Worm (Caenorhabditis elegans): Measurements from ENCODE around the gene cnp-2.

Gene cnp-2

DNA sequence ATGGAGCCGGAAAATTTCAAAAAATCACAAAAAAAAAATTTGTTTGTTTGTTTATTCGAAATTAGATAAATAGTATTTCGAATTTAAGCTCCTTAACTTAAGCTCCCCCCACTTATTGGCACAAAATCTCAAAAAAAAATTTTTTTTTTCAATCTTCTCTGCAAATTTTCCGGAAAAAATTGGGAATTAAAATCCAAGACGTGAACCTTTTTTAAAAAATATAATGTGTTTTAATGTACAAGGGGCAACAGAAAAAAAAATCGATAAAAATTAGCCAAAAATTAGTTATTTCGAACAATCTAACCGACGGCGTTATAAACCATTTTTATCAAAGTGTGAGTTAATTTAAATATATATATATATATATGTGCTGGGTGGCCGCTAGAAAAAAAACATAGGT, 13.8 kb downstream of the cnp-2 start, which contains the start of gene Y46G5A.14:
TSS of gene Y46G5A.14 (plus strand) at position 301 of the 400 bp plus-strand sequence.
- TF ChIP-seq T22C8.4 (GFP tag; IDR thresholded peaks at IDR 0.05) (no peak), cog-1 (tag; optimal IDR thresholded peaks at IDR 0.05) (no peak), ref-1 (GFP tag; conservative IDR thresholded peaks at IDR 0.05) (no peak), med-1 (GFP tag; optimal IDR thresholded peaks at IDR 0.05; ENCODE audit: insufficient read depth) (no peak), flt-1 (GFP tag; IDR thresholded peaks at IDR 0.05) (no peak), ztf-23 (GFP tag; IDR thresholded peaks at IDR 0.05) (no peak), klf-2 (GFP tag; conservative IDR thresholded peaks at IDR 0.05) (no peak), ztf-29 (GFP tag; IDR thresholded peaks at IDR 0.05) (no peak), tab-1 (GFP tag; IDR thresholded peaks at IDR 0.05) (no peak)

- no peak for TF ChIP-seq klf-2 (GFP tag; conservative IDR thresholded peaks at IDR 0.05)
- no peak for TF ChIP-seq flt-1 (GFP tag; IDR thresholded peaks at IDR 0.05)
- no peak for TF ChIP-seq ztf-29 (GFP tag; IDR thresholded peaks at IDR 0.05)
- TF ChIP-seq tab-1 (GFP tag; IDR thresholded peaks at IDR 0.05), result no peak
- TF ChIP-seq cog-1 (tag; optimal IDR thresholded peaks at IDR 0.05), result no peak
- TF ChIP-seq T22C8.4 (GFP tag; IDR thresholded peaks at IDR 0.05), result no peak
These were observed 15.8 kb downstream of the cnp-2 start, which contains the start of gene Y46G5A.34 for ce11 chrII:12776379-12776778. TSS of gene Y46G5A.34 (plus strand) at chrII:12776679.

- TF ChIP-seq tab-1 (GFP tag; IDR thresholded peaks at IDR 0.05) (peak; percentile 55; the same call in 1 of the 2 replicates), klf-2 (GFP tag; conservative IDR thresholded peaks at IDR 0.05) (peak; percentile 66; the same call in 1 of the 2 replicates), flt-1 (GFP tag; IDR thresholded peaks at IDR 0.05) (peak; percentile 58)
These were observed 17.8 kb downstream of the cnp-2 start for ce11 chrII:12778374-12778773.

DNA sequence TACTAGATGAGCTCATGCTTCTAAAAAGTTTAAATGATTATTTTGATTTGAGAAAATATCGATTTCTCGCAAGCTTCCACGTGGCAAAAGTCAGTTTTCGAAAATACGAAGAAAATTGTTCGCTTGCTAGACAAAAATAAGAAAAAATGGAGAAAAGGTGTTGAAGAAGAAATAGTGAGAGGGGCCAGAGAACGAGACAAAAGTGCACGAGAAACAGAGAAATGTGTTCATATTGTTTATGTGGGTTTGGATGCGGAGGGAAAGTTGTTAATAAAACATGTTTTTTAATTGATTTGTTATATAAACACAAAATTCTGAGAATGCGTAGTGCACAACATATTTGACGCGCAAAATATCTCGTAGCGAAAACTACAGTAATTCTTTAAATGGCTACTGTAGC, 24.8 kb downstream of the cnp-2 start, which contains the start of gene Y46G5A.15:
TSS of gene Y46G5A.15 (minus strand) at position 26 of the 400 bp plus-strand sequence.
- TF ChIP-seq cog-1 (tag; optimal IDR thresholded peaks at IDR 0.05) (no peak), med-1 (GFP tag; optimal IDR thresholded peaks at IDR 0.05; ENCODE audit: insufficient read depth) (no peak), T22C8.4 (GFP tag; IDR thresholded peaks at IDR 0.05) (no peak), klf-2 (GFP tag; conservative IDR thresholded peaks at IDR 0.05) (no peak), ztf-29 (GFP tag; IDR thresholded peaks at IDR 0.05) (no peak), ref-1 (GFP tag; conservative IDR thresholded peaks at IDR 0.05) (no peak)

DNA sequence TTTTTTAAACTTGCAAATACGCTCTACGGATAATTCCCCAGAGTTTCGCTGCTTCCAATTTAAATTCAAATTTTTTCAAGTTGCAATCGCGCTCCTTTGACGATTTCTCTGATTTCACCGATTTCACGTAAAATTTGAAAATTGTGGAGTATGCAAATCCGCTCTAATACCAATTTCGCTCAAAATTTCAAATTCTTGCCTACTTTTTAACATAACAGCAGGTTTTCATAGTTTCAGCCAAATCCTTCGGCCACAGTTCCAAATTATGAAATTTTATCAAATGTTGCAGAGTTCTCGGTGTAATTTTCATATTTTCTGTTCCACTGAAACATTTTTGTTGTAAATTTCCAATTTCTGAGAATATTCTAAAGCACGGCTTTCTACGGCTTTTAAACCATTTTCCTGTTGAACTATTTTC, 27.2 kb downstream of the cnp-2 start, which contains the start of gene alkb-7:
TSS of gene alkb-7 (minus strand) at position 323 of the 418 bp plus-strand sequence.
- TF ChIP-seq tab-1 (GFP tag; IDR thresholded peaks at IDR 0.05), result 0 out of 2 replicates have a peak, but pooled peaks have one; percentile 34
- no peak for TF ChIP-seq ztf-23 (GFP tag; IDR thresholded peaks at IDR 0.05)

- TF ChIP-seq ztf-23 (GFP tag; IDR thresholded peaks at IDR 0.05) (no peak), tab-1 (GFP tag; IDR thresholded peaks at IDR 0.05) (no peak), cog-1 (tag; optimal IDR thresholded peaks at IDR 0.05) (no peak), ztf-29 (GFP tag; IDR thresholded peaks at IDR 0.05) (no peak), T22C8.4 (GFP tag; IDR thresholded peaks at IDR 0.05) (no peak), ref-1 (GFP tag; conservative IDR thresholded peaks at IDR 0.05) (no peak), flt-1 (GFP tag; IDR thresholded peaks at IDR 0.05) (no peak), klf-2 (GFP tag; conservative IDR thresholded peaks at IDR 0.05) (no peak), med-1 (GFP tag; optimal IDR thresholded peaks at IDR 0.05; ENCODE audit: insufficient read depth) (no peak)
These were observed 28.9 kb downstream of the cnp-2 start for ce11 chrII:12789497-12789896.

DNA sequence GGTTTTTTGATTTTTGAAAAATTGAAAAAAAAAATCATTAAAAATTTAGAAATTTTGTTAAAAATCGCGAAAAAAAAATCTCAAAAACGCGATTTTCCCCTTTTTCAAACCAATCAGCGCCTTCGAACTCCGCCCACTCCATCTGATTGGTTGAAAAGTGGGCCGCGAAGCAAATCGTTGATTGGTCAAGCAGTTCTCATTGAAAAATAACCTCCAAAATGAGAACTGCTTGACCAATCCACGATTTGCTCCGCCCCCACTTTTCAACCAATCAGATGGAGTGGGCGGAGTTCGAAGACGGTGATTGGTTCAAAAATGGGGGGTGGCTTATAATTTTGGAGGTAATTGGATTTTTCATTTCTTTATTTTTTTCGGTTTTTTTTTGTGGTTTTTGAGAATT, 29.8 kb downstream of the cnp-2 start:
- TF ChIP-seq T22C8.4 (GFP tag; IDR thresholded peaks at IDR 0.05) (0 out of 2 replicates have a peak, but pooled peaks have one; percentile 12), ref-1 (GFP tag; conservative IDR thresholded peaks at IDR 0.05) (no peak), ztf-29 (GFP tag; IDR thresholded peaks at IDR 0.05) (no peak), cog-1 (tag; optimal IDR thresholded peaks at IDR 0.05) (no peak), med-1 (GFP tag; optimal IDR thresholded peaks at IDR 0.05; ENCODE audit: insufficient read depth) (no peak), flt-1 (GFP tag; IDR thresholded peaks at IDR 0.05) (no peak)

- no peak for TF ChIP-seq med-1 (GFP tag; optimal IDR thresholded peaks at IDR 0.05; ENCODE audit: insufficient read depth)
- no peak for TF ChIP-seq tab-1 (GFP tag; IDR thresholded peaks at IDR 0.05)
- no peak for TF ChIP-seq ztf-23 (GFP tag; IDR thresholded peaks at IDR 0.05)
- TF ChIP-seq ref-1 (GFP tag; conservative IDR thresholded peaks at IDR 0.05), result no peak
- no peak for TF ChIP-seq klf-2 (GFP tag; conservative IDR thresholded peaks at IDR 0.05)
- no peak for TF ChIP-seq flt-1 (GFP tag; IDR thresholded peaks at IDR 0.05)
- TF ChIP-seq T22C8.4 (GFP tag; IDR thresholded peaks at IDR 0.05), result no peak
- TF ChIP-seq cog-1 (tag; optimal IDR thresholded peaks at IDR 0.05), result no peak
- TF ChIP-seq ztf-29 (GFP tag; IDR thresholded peaks at IDR 0.05), result no peak
These were observed 34.6 kb downstream of the cnp-2 start for ce11 chrII:12795188-12795587.

- TF ChIP-seq ztf-29 (GFP tag; IDR thresholded peaks at IDR 0.05) (no peak), ref-1 (GFP tag; conservative IDR thresholded peaks at IDR 0.05) (no peak), ztf-23 (GFP tag; IDR thresholded peaks at IDR 0.05) (no peak)
These were observed 35.5 kb downstream of the cnp-2 start, which contains the start of gene cpt-1 for ce11 chrII:12796040-12796502. TSS of gene cpt-1 (minus strand) at chrII:12796452.

ce11 chrII:12797211-12797794, 36.7 kb downstream of the cnp-2 start:
- TF ChIP-seq klf-2 (GFP tag; conservative IDR thresholded peaks at IDR 0.05) (no peak), ztf-23 (GFP tag; IDR thresholded peaks at IDR 0.05) (no peak), flt-1 (GFP tag; IDR thresholded peaks at IDR 0.05) (no peak), tab-1 (GFP tag; IDR thresholded peaks at IDR 0.05) (no peak), ref-1 (GFP tag; conservative IDR thresholded peaks at IDR 0.05) (no peak), T22C8.4 (GFP tag; IDR thresholded peaks at IDR 0.05) (no peak), cog-1 (tag; optimal IDR thresholded peaks at IDR 0.05) (no peak)

All from whole organism, midembryonic.